Fruit fly (Drosophila melanogaster): ENCODE data around the gene promL.
A peak's percentile ranks its signal among the peaks of the same experiment; 100 is the strongest.

promL gene

DNA sequence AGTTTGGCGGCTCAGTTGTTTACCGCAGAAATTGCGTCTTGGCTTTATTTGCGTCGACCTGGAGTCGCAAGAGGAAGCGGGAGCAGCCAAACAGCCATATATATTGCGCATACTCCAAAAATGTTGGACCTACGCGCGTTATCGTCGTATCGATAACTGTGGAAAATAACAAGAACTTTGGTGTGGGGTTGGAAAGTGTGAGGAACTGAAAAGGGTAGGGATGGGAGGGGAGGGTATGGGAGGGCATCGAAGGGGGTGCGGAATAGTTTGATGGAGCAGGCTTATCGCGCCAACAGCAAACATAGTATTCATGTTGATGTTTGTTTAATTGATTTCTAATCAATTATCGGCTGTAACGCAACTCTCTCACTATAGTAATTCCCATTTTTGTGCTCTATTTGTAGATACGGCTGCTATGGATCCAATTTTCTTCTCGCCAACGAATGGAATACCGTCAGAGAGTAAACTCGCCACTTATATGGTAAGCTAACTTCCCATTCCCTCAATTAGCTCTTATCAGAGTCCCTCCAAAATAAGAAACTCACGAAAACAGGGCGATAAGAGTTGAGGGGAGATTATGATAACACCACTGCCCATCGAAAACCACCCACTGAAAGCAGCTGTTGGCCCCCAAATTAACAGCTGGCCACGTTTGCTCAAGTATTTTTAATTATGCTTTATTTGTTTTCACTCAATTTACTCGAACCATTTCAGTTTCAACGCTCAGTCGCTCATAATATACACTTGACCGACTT is 44.0 kb downstream of the promL start (continued):
- TF ChIP-seq abd-A (tag; optimal IDR thresholded peaks at IDR 0.05) (peak; percentile 19), Sry-δ (GFP tag; optimal IDR thresholded peaks at IDR 0.05) (no peak), pzg (GFP tag; optimal IDR thresholded peaks at IDR 0.05) (peak; percentile 13), NfI (GFP tag; optimal IDR thresholded peaks at IDR 0.05) (no peak), CG11456 (GFP tag; IDR thresholded peaks at IDR 0.05) (no peak), CG6689 (GFP tag; IDR thresholded peaks at IDR 0.05) (peak; percentile 54; the same call in 1 of the 2 replicates), Xbp1 (GFP tag; optimal IDR thresholded peaks at IDR 0.05) (no peak), Hand (GFP tag; optimal IDR thresholded peaks at IDR 0.05) (peak; percentile 39), sr (GFP tag; IDR thresholded peaks at IDR 0.05) (0 out of 3 replicates have a peak, but pooled peaks have one; percentile 17), CG13296 (GFP tag; optimal IDR thresholded peaks at IDR 0.05) (peak; percentile 16), sug (tag; optimal IDR thresholded peaks at IDR 0.05) (peak; percentile 94), ham (GFP tag; IDR thresholded peaks at IDR 0.05) (no peak), CG14014 (GFP tag; IDR thresholded peaks at IDR 0.05) (peak; percentile 14; the same call in 1 of the 2 replicates), emc (GFP tag; optimal IDR thresholded peaks at IDR 0.05) (no peak), CG10462 (GFP tag; optimal IDR thresholded peaks at IDR 0.05) (no peak), CG9727 (GFP tag; optimal IDR thresholded peaks at IDR 0.05) (peak; percentile 77), CG33557 (GFP tag; optimal IDR thresholded peaks at IDR 0.05) (peak; percentile 80), unpg (GFP tag; optimal IDR thresholded peaks at IDR 0.05) (no peak), pnt (GFP tag; optimal IDR thresholded peaks at IDR 0.05) (peak; percentile 53), fu2 (GFP tag; optimal IDR thresholded peaks at IDR 0.05) (no peak), CG12236 (GFP tag; optimal IDR thresholded peaks at IDR 0.05) (peak; percentile 33), vnd (GFP tag; IDR thresholded peaks at IDR 0.05; ENCODE audit: partially characterized antibody) (no peak; the same call in 2 of the 3 replicates), disco-r (GFP tag; optimal IDR thresholded peaks at IDR 0.05) (no peak), Sox100B (GFP tag; optimal IDR thresholded peaks at IDR 0.05) (peak; percentile 45), slou (GFP tag; optimal IDR thresholded peaks at IDR 0.05) (no peak), Poxn (GFP tag; IDR thresholded peaks at IDR 0.05) (no peak), pros (GFP tag; optimal IDR thresholded peaks at IDR 0.05) (peak; percentile 62), Awh (GFP tag; IDR thresholded peaks at IDR 0.05) (peak; percentile 84), tup (GFP tag; optimal IDR thresholded peaks at IDR 0.05) (peak; percentile 57), CTCF (GFP tag; optimal IDR thresholded peaks at IDR 0.05) (no peak), Nf-YC (tag; optimal IDR thresholded peaks at IDR 0.05) (peak; percentile 18), Tbp (GFP tag; optimal IDR thresholded peaks at IDR 0.05) (no peak), CG14050 (GFP tag; IDR thresholded peaks at IDR 0.05) (no peak), D19B (GFP tag; optimal IDR thresholded peaks at IDR 0.05) (no peak), Doc2 (GFP tag; IDR thresholded peaks at IDR 0.05) (no peak), Ptx1 (GFP tag; IDR thresholded peaks at IDR 0.05) (0 out of 2 replicates have a peak, but pooled peaks have one; percentile 31), sc (optimal IDR thresholded peaks at IDR 0.05) (no peak), sc (GFP tag; optimal IDR thresholded peaks at IDR 0.05) (peak; percentile 45), Optix (GFP tag; IDR thresholded peaks at IDR 0.05) (no peak; the same call in 2 of the 3 replicates), sd (tag; optimal IDR thresholded peaks at IDR 0.05) (peak; percentile 95), CG3163 (GFP tag; optimal IDR thresholded peaks at IDR 0.05) (peak; percentile 28), aop (GFP tag; IDR thresholded peaks at IDR 0.05) (peak; percentile 44; the same call in 1 of the 2 replicates), CG3726 (GFP tag; IDR thresholded peaks at IDR 0.05) (0 out of 3 replicates have a peak, but pooled peaks have one; percentile 50), Meics (GFP tag; optimal IDR thresholded peaks at IDR 0.05) (peak; percentile 28), Nf-YA (GFP tag; IDR thresholded peaks at IDR 0.05) (0 out of 2 replicates have a peak, but pooled peaks have one; percentile 12), ara (GFP tag; IDR thresholded peaks at IDR 0.05) (peak; percentile 82), CG1233 (GFP tag; optimal IDR thresholded peaks at IDR 0.05) (peak; percentile 52), CG11247 (GFP tag; IDR thresholded peaks at IDR 0.05) (no peak), CG4707 (GFP tag; optimal IDR thresholded peaks at IDR 0.05) (peak; percentile 47), CG8089 (GFP tag; optimal IDR thresholded peaks at IDR 0.05) (peak; percentile 74), CG3281 (GFP tag; optimal IDR thresholded peaks at IDR 0.05) (peak; percentile 61)
